Worm (Caenorhabditis elegans): Measurements from ENCODE around the gene srbc-39.

DNA sequence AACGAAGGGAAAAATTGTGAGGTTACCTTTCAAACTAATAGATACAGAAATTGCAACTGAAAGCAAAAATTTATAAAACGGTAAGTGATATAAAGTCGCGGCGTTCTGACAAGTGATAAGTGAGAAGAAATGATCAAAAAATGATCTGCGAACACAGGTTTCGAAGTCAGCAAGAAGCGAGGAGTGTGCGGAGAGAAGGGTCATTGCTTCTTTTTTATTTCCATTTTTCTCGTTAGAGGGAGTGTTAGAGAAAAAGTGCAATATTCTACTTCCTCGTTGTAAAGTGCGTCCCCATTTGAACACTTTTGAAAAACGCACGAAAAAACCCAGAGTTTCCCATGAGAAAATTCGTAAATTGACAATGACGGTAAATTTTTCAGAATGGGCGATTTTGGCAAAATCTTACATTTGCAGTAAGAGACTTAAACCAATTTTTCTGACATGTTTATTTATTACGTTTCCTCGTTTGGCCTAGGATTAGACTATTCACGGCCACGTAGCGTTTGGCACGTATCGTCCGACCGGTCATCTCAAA lies 32.3 kb upstream of the srbc-39 start, which contains the start of the genes fbxa-72 and srx-21:
- TF ChIP-seq unc-62 (GFP tag; optimal IDR thresholded peaks at IDR 0.05), result no peak
- no peak for TF ChIP-seq egl-27 (tag; optimal IDR thresholded peaks at IDR 0.05)
- no peak for TF ChIP-seq ztf-4 (tag; optimal IDR thresholded peaks at IDR 0.05)
- no peak for TF ChIP-seq unc-39 (tag; optimal IDR thresholded peaks at IDR 0.05)
- TF ChIP-seq nhr-10 (tag; optimal IDR thresholded peaks at IDR 0.05), result no peak
- TF ChIP-seq elt-3 (tag; optimal IDR thresholded peaks at IDR 0.05), result no peak
- TF ChIP-seq ama-1 (optimal IDR thresholded peaks at IDR 0.05), result no peak
- no peak for TF ChIP-seq mdl-1 (tag; optimal IDR thresholded peaks at IDR 0.05)
- no peak for TF ChIP-seq lin-11 (tag; optimal IDR thresholded peaks at IDR 0.05)
- no peak for TF ChIP-seq sma-3 (GFP tag; optimal IDR thresholded peaks at IDR 0.05)
